Worm (Caenorhabditis elegans) whole organism, young adult: Measurements from ENCODE around the gene C05C10.3.

Experiments
- F23B12.7 ChIP-seq: sonication (generic microtip); optimal IDR thresholded peaks from 2 replicates; lab custom pipeline; 2017; ENCODE audit warnings: missing genetic modification characterization, mild to moderate bottlenecking, missing compliant biosample characterization, antibody characterized with exemption, moderate library complexity; ENCODE audit not compliant: insufficient read depth
- F55B11.4 ChIP-seq: sonication (generic microtip); optimal IDR thresholded peaks from 2 replicates; lab custom pipeline; 2016; ENCODE audit warnings: missing compliant biosample characterization, missing genetic modification characterization, borderline replicate concordance; ENCODE audit not compliant: insufficient read depth
- F57A8.1 ChIP-seq: fragments of 200-800 bp; sonication (Bioruptor generic); optimal IDR thresholded peaks from 2 replicates; lab custom pipeline; 2018; ENCODE audit warnings: mild to moderate bottlenecking, missing genetic modification characterization, moderate library complexity, missing compliant biosample characterization
- K12H6.12 ChIP-seq: fragments of 200-800 bp; sonication (Bioruptor generic); optimal IDR thresholded peaks from 2 replicates; lab custom pipeline; 2018; ENCODE audit warnings: mild to moderate bottlenecking, missing genetic modification characterization, missing compliant biosample characterization
- akir-1 ChIP-seq: fragments of 200-800 bp; sonication (Bioruptor generic); optimal IDR thresholded peaks from 2 replicates; lab custom pipeline; 2018; ENCODE audit warnings: mild to moderate bottlenecking, missing genetic modification characterization, moderate library complexity, missing compliant biosample characterization
- aptf-2 ChIP-seq: fragments of 200-800 bp; sonication (Bioruptor generic); conservative IDR thresholded peaks from 2 replicates; pipeline ENCODE4 v1.3.6; 2022; ENCODE audit warnings: missing genetic modification reagents, missing genetic modification characterization, missing compliant biosample characterization
- athp-1 ChIP-seq: sonication (generic microtip); optimal IDR thresholded peaks from 2 replicates; lab custom pipeline; 2017; ENCODE audit warnings: mild to moderate bottlenecking, missing genetic modification characterization, missing compliant biosample characterization
- bed-1 ChIP-seq: fragments of 200-800 bp; sonication (Bioruptor generic); IDR thresholded peaks from 2 replicates; pipeline ENCODE4 v1.3.6; 2022; ENCODE audit warnings: missing genetic modification reagents, missing genetic modification characterization, missing compliant biosample characterization
- bed-2 ChIP-seq: fragments of 200-800 bp; sonication (Bioruptor generic); IDR thresholded peaks from 2 replicates; pipeline ENCODE4 v1.3.6; 2022; ENCODE audit warnings: missing genetic modification reagents, missing genetic modification characterization, missing compliant biosample characterization
- cebp-2 ChIP-seq: fragments of 200-800 bp; sonication (Bioruptor generic); IDR thresholded peaks from 2 replicates; pipeline ENCODE4 v1.3.6; 2022; ENCODE audit warnings: missing genetic modification characterization, missing compliant biosample characterization
- ceh-27 ChIP-seq: fragments of 200-800 bp; sonication (Bioruptor generic); optimal IDR thresholded peaks from 2 replicates; lab custom pipeline; 2018; ENCODE audit warnings: mild to moderate bottlenecking, missing genetic modification characterization, moderate library complexity, missing compliant biosample characterization
- ceh-79 ChIP-seq: sonication (generic microtip); optimal IDR thresholded peaks from 2 replicates; lab custom pipeline; 2017; ENCODE audit warnings: mild to moderate bottlenecking, missing genetic modification characterization, missing compliant biosample characterization
- ceh-91 ChIP-seq: fragments of 200-800 bp; sonication (Bioruptor generic); IDR thresholded peaks from 2 replicates; pipeline ENCODE4 v1.3.6; 2022; ENCODE audit warnings: missing genetic modification reagents, missing genetic modification characterization, missing compliant biosample characterization
- egl-44 ChIP-seq: fragments of 200-800 bp; sonication (Bioruptor generic); IDR thresholded peaks from 2 replicates; pipeline ENCODE4 v1.3.6; 2022; ENCODE audit warnings: missing genetic modification reagents, missing genetic modification characterization, missing compliant biosample characterization
- egrh-3 ChIP-seq: fragments of 200-800 bp; sonication (Bioruptor generic); IDR thresholded peaks from 2 replicates; pipeline ENCODE4 v1.3.6; 2022; ENCODE audit warnings: missing genetic modification reagents, missing genetic modification characterization, missing compliant biosample characterization
- ets-4 ChIP-seq: fragments of 200-800 bp; sonication (Bioruptor generic); optimal IDR thresholded peaks from 2 replicates; lab custom pipeline; 2018; ENCODE audit warnings: mild to moderate bottlenecking, missing genetic modification characterization, missing compliant biosample characterization
- hmg-1.2 ChIP-seq: fragments of 200-800 bp; sonication (Bioruptor generic); IDR thresholded peaks from 2 replicates; pipeline ENCODE4 v1.3.6; 2022; ENCODE audit warnings: missing genetic modification reagents, missing genetic modification characterization, missing compliant biosample characterization
- hsf-1 ChIP-seq: fragments of 200-800 bp; sonication (Bioruptor generic); IDR thresholded peaks from 2 replicates; pipeline ENCODE4 v1.3.6; 2022; ENCODE audit warnings: missing genetic modification reagents, missing genetic modification characterization, missing compliant biosample characterization
- let-526 ChIP-seq: fragments of 200-800 bp; sonication (Bioruptor generic); IDR thresholded peaks from 2 replicates; pipeline ENCODE4 v1.3.6; 2022; ENCODE audit warnings: missing genetic modification reagents, missing genetic modification characterization, missing compliant biosample characterization
- lin-40 ChIP-seq: sonication (generic microtip); optimal IDR thresholded peaks from 2 replicates; lab custom pipeline; 2016; ENCODE audit warnings: missing genetic modification characterization, mild to moderate bottlenecking, missing compliant biosample characterization, missing genotype, missing genetic modification reagents
- lin-54 ChIP-seq: fragments of 200-800 bp; sonication (Bioruptor generic); optimal IDR thresholded peaks from 2 replicates; lab custom pipeline; 2018; ENCODE audit warnings: mild to moderate bottlenecking, missing genetic modification characterization, missing compliant biosample characterization
- lsl-1 ChIP-seq: fragments of 200-800 bp; sonication (Bioruptor generic); optimal IDR thresholded peaks from 2 replicates; lab custom pipeline; 2018; ENCODE audit warnings: mild to moderate bottlenecking, missing genetic modification characterization, moderate library complexity, missing compliant biosample characterization
- madf-6 ChIP-seq: fragments of 200-800 bp; sonication (Bioruptor generic); IDR thresholded peaks from 2 replicates; pipeline ENCODE4 v1.3.6; 2022; ENCODE audit warnings: missing genetic modification reagents, missing genetic modification characterization, missing compliant biosample characterization
- mcd-1 ChIP-seq: fragments of 200-800 bp; sonication (Bioruptor generic); IDR thresholded peaks from 2 replicates; pipeline ENCODE4 v1.3.6; 2022; ENCODE audit warnings: missing genetic modification reagents, missing genetic modification characterization, missing compliant biosample characterization
- nfyb-1 ChIP-seq: fragments of 200-800 bp; sonication (Bioruptor generic); IDR thresholded peaks from 2 replicates; pipeline ENCODE4 v1.3.6; 2022; ENCODE audit warnings: missing genetic modification reagents, missing genetic modification characterization, missing compliant biosample characterization
- nhr-80 ChIP-seq: sonication (generic microtip); optimal IDR thresholded peaks from 2 replicates; lab custom pipeline; 2016; ENCODE audit warnings: missing genetic modification characterization, missing compliant biosample characterization
- nhr-90 ChIP-seq: sonication (generic microtip); optimal IDR thresholded peaks from 2 replicates; lab custom pipeline; 2016; ENCODE audit warnings: missing genotype, mild to moderate bottlenecking, missing genetic modification characterization, missing compliant biosample characterization
- rcor-1 ChIP-seq: fragments of 200-800 bp; sonication (Bioruptor generic); IDR thresholded peaks from 2 replicates; pipeline ENCODE4 v1.3.6; 2022; ENCODE audit warnings: missing genetic modification reagents, missing genetic modification characterization, missing compliant biosample characterization
- rec-8 ChIP-seq, 2 experiments: sonication (generic microtip); optimal IDR thresholded peaks; 2 replicates each; lab custom pipeline; 2016; ENCODE audit warnings: mild to moderate bottlenecking in 2 of 2, missing genetic modification characterization in 2 of 2, missing genetic modification reagents in 2 of 2, missing genotype in 2 of 2, missing biosample characterization in 1 of 2, missing compliant biosample characterization in 1 of 2, moderate library complexity in 1 of 2
- repo-1 ChIP-seq: sonication (generic microtip); optimal IDR thresholded peaks from 2 replicates; lab custom pipeline; 2017; ENCODE audit warnings: mild to moderate bottlenecking, missing genetic modification characterization, missing compliant biosample characterization
- rpc-1 ChIP-seq, 2 experiments: fragments of 150-350 bp in 1 of 2; sonication (generic microtip) in 1 of 2; optimal IDR thresholded peaks; 2 replicates each; lab custom pipeline; 2014 to 2018; ENCODE audit warnings: missing biosample characterization in 1 of 2, missing genetic modification characterization in 1 of 2, missing genetic modification reagents in 1 of 2, missing genotype in 1 of 2
- sdz-38 ChIP-seq: sonication (generic microtip); optimal IDR thresholded peaks from 2 replicates; lab custom pipeline; 2016; ENCODE audit warnings: missing genotype, missing genetic modification characterization, missing compliant biosample characterization
- snpc-1.3 ChIP-seq: sonication (generic microtip); optimal IDR thresholded peaks from 2 replicates; lab custom pipeline; 2017; ENCODE audit warnings: missing genetic modification characterization, mild to moderate bottlenecking, missing compliant biosample characterization, antibody characterized with exemption, moderate library complexity, missing genotype, missing genetic modification reagents; ENCODE audit not compliant: insufficient read depth
- snpc-3.4 ChIP-seq: sonication (generic microtip); optimal IDR thresholded peaks from 2 replicates; lab custom pipeline; 2017; ENCODE audit warnings: missing genetic modification characterization, mild to moderate bottlenecking, missing compliant biosample characterization, antibody characterized with exemption, moderate library complexity, missing genotype, missing genetic modification reagents
- somi-1 ChIP-seq: fragments of 200-800 bp; sonication (Bioruptor generic); optimal IDR thresholded peaks from 2 replicates; lab custom pipeline; 2018; ENCODE audit warnings: mild to moderate bottlenecking, missing genetic modification characterization, missing compliant biosample characterization
- tbp1 ChIP-seq: fragments of 200-800 bp; sonication (Bioruptor generic); optimal IDR thresholded peaks from 2 replicates; lab custom pipeline; 2018; ENCODE audit warnings: mild to moderate bottlenecking, missing genetic modification characterization, missing compliant biosample characterization
- unc-130 ChIP-seq: sonication (generic microtip); optimal IDR thresholded peaks from 2 replicates; lab custom pipeline; 2016; ENCODE audit warnings: missing genetic modification reagents, missing genetic modification characterization, missing compliant biosample characterization
- ztf-28 ChIP-seq: fragments of 200-800 bp; sonication (Bioruptor generic); IDR thresholded peaks from 2 replicates; pipeline ENCODE4 v1.3.6; 2022; ENCODE audit warnings: missing genetic modification reagents, missing genetic modification characterization, missing compliant biosample characterization
- ztf-6 ChIP-seq: fragments of 200-800 bp; sonication (Bioruptor generic); IDR thresholded peaks from 2 replicates; pipeline ENCODE4 v1.3.6; 2022; ENCODE audit warnings: missing genetic modification reagents, missing genetic modification characterization, missing compliant biosample characterization

Gene C05C10.3

ce11 chrII:9974967-9975366 is 38.3 kb upstream of the C05C10.3 start, which contains the start of gene aakg-5 (continued):
- peak; percentile 29 for TF ChIP-seq ceh-27 (GFP tag; lab: Kevin White, UChicago)
- TF ChIP-seq mcd-1 = no peak
- no peak for TF ChIP-seq rpc-1 (optimal IDR thresholded peaks at IDR 0.05; lab: Kevin White, UChicago)
- no peak for TF ChIP-seq rpc-1 (tag; optimal IDR thresholded peaks at IDR 0.05; lab: Kevin White, UChicago)
- TF ChIP-seq rcor-1 (GFP tag; lab: Robert Waterston, UW) = no peak
- no peak for TF ChIP-seq sdz-38 (tag; lab: Kevin White, UChicago)
- 0 out of 2 replicates have a peak, but pooled peaks have one; percentile 16 for TF ChIP-seq egrh-3 (GFP tag; lab: Robert Waterston, UW)
- no peak for TF ChIP-seq repo-1

ce11 chrII:9974210-9974609 is 37.5 kb upstream of the C05C10.3 start:
- TF ChIP-seq nhr-80 (tag; lab: Kevin White, UChicago) (peak; percentile 70), lin-40 (tag; lab: Kevin White, UChicago) (no peak)

- TF ChIP-seq aptf-2 (GFP tag; lab: Robert Waterston, UW) (no peak), snpc-1.3 (peak; percentile 4), hmg-1.2 (peak; percentile 73), athp-1 (no peak), rec-8 (tag; optimal IDR thresholded peaks at IDR 0.05; lab: Kevin White, UChicago) (peak in 1 of 2 experiments; percentile 10), K12H6.12 (peak; percentile 19), madf-6 (GFP tag; lab: Robert Waterston, UW) (no peak), cebp-2 (GFP tag; lab: Robert Waterston, UW) (no peak), ztf-6 (GFP tag; lab: Robert Waterston, UW) (no peak), unc-130 (GFP tag; lab: Kevin White, UChicago) (no peak), nfyb-1 (0 out of 2 replicates have a peak, but pooled peaks have one; percentile 10)
Measured at ce11 chrII:9970438-9971092, 33.9 kb upstream of the C05C10.3 start, which contains the start of gene R53.5. Gene R53.5, minus strand, starts transcription at chrII:9970488.

- TF ChIP-seq F57A8.1 (GFP tag; lab: Kevin White, UChicago) (no peak), hsf-1 (GFP tag; lab: Robert Waterston, UW) (no peak), snpc-3.4 (tag; lab: Kevin White, UChicago) (peak; percentile 64), ztf-28 (GFP tag; lab: Robert Waterston, UW) (peak; percentile 62; the same call in 1 of the 2 replicates), ceh-79 (tag; lab: Kevin White, UChicago) (no peak), athp-1 (no peak), somi-1 (GFP tag; lab: Kevin White, UChicago) (no peak), lsl-1 (GFP tag; lab: Kevin White, UChicago) (peak; percentile 62), bed-1 (GFP tag; lab: Robert Waterston, UW) (no peak), F23B12.7 (tag; lab: Kevin White, UChicago) (peak; percentile 83), F55B11.4 (tag; lab: Kevin White, UChicago) (no peak), nhr-80 (tag; lab: Kevin White, UChicago) (peak; percentile 20), ztf-6 (GFP tag; lab: Robert Waterston, UW) (peak; percentile 36; the same call in 1 of the 2 replicates), nhr-90 (tag; lab: Kevin White, UChicago) (no peak), egl-44 (GFP tag; lab: Robert Waterston, UW) (0 out of 2 replicates have a peak, but pooled peaks have one; percentile 15), bed-2 (GFP tag; lab: Robert Waterston, UW) (no peak), ceh-91 (peak; percentile 58), akir-1 (GFP tag; lab: Kevin White, UChicago) (no peak), lin-54 (GFP tag; lab: Kevin White, UChicago) (peak; percentile 69), hmg-1.2 (peak; percentile 46; the same call in 1 of the 2 replicates), ets-4 (no peak), tbp1 (peak; percentile 17), mcd-1 (peak; percentile 23; the same call in 1 of the 2 replicates), let-526 (GFP tag; lab: Robert Waterston, UW) (peak; percentile 47; the same call in 1 of the 2 replicates), rec-8 (tag; optimal IDR thresholded peaks at IDR 0.05; lab: Kevin White, UChicago) (no peak)
Measured at ce11 chrII:9967999-9968706, 31.5 kb upstream of the C05C10.3 start, which contains the start of the genes R53.4 and psf-1. Gene R53.4, minus strand, starts transcription at chrII:9968049. Gene psf-1, plus strand, starts transcription at chrII:9968673.
